Fruit fly (Drosophila melanogaster) whole organism, wandering third instar larva: Measurements from ENCODE around the gene CG5953.

Experiments used
- Hr78 ChIP-seq: fragments of >200 bp; optimal IDR thresholded peaks from 2 replicates; lab custom pipeline; 2017; ENCODE audit warnings: missing biosample characterization, missing genetic modification characterization
- Jra ChIP-seq: sonication (Bioruptor generic); optimal IDR thresholded peaks from 2 replicates; lab custom pipeline; 2016; ENCODE audit warnings: missing biosample characterization, missing genetic modification characterization
- Vsx2 ChIP-seq: fragments of 200-300, 225-300 bp; sonication (Bioruptor generic); optimal IDR thresholded peaks from 2 replicates; lab custom pipeline; 2018; ENCODE audit warnings: missing biosample characterization, missing genetic modification characterization; ENCODE audit not compliant: partially characterized antibody

dm6 chr2L:16542246-16542645 is 9.6 kb upstream of the CG5953 start, which contains the start of gene CG31816:
- TF ChIP-seq Hr78 (GFP tag; lab: Kevin White, UChicago) (no peak), Jra (GFP tag; lab: Kevin White, UChicago) (no peak), Vsx2 (no peak)
